Fruit fly (Drosophila melanogaster) whole organism, embryonic: Measurements from ENCODE around the gene Pif1B.

Experiments used
- Antp ChIP-seq: fragments of 200-800 bp; sonication (Bioruptor generic); optimal IDR thresholded peaks from 3 replicates; lab custom pipeline; 2016; ENCODE audit warnings: missing biosample characterization, missing genetic modification characterization
- B-H1 ChIP-seq: fragments of 200-800 bp; sonication (Bioruptor generic); IDR thresholded peaks from 3 replicates; pipeline ENCODE4 v1.3.6; 2022; ENCODE audit warnings: missing biosample characterization, missing genetic modification characterization
- BtbVII ChIP-seq: fragments of 200-800 bp; sonication (Bioruptor generic); optimal IDR thresholded peaks from 3 replicates; lab custom pipeline; 2017; ENCODE audit warnings: missing biosample characterization, mild to moderate bottlenecking, missing genetic modification characterization
- CG10979 ChIP-seq: fragments of 200-800 bp; sonication (Bioruptor generic); optimal IDR thresholded peaks from 2 replicates; lab custom pipeline; 2018; ENCODE audit warnings: missing biosample characterization, mild to moderate bottlenecking, missing genetic modification characterization, moderate library complexity
- CG11723 ChIP-seq: fragments of 200-800 bp; sonication (Bioruptor generic); optimal IDR thresholded peaks from 2 replicates; lab custom pipeline; 2017; ENCODE audit warnings: missing biosample characterization, mild to moderate bottlenecking, missing genetic modification characterization
- CG15601 ChIP-seq: fragments of 200-800 bp; sonication (Bioruptor generic); optimal IDR thresholded peaks from 3 replicates; lab custom pipeline; 2019; ENCODE audit warnings: missing biosample characterization, mild to moderate bottlenecking, missing genetic modification characterization, moderate library complexity
- CG1602 ChIP-seq: fragments of 200-800 bp; sonication (Bioruptor generic); optimal IDR thresholded peaks from 3 replicates; lab custom pipeline; 2016; ENCODE audit warnings: missing biosample characterization, missing genetic modification characterization
- CG17385 ChIP-seq: fragments of 200-800 bp; sonication (Bioruptor generic); optimal IDR thresholded peaks from 3 replicates; lab custom pipeline; 2018; ENCODE audit warnings: missing biosample characterization, mild to moderate bottlenecking, missing genetic modification characterization
- CG1792 ChIP-seq: fragments of 200-800 bp; sonication (Bioruptor generic); optimal IDR thresholded peaks from 2 replicates; lab custom pipeline; 2016; ENCODE audit warnings: missing biosample characterization, missing genetic modification characterization
- CG18619 ChIP-seq: fragments of 200-800 bp; sonication (Bioruptor generic); optimal IDR thresholded peaks from 3 replicates; lab custom pipeline; 2017; ENCODE audit warnings: missing biosample characterization, mild to moderate bottlenecking, missing genetic modification characterization
- CG2199 ChIP-seq: fragments of 200-800 bp; sonication (Bioruptor generic); IDR thresholded peaks from 3 replicates; pipeline ENCODE4 v1.3.6; 2022; ENCODE audit warnings: missing biosample characterization, missing genetic modification characterization
- CG32532 ChIP-seq: fragments of 200-800 bp; sonication (Bioruptor generic); IDR thresholded peaks from 2 replicates; pipeline ENCODE4 v1.3.6; 2022; ENCODE audit warnings: missing biosample characterization, missing genetic modification characterization
- CG32772 ChIP-seq: fragments of 200-800 bp; sonication (Bioruptor generic); IDR thresholded peaks from 2 replicates; pipeline ENCODE4 v1.3.6; 2022; ENCODE audit warnings: missing biosample characterization, missing genetic modification characterization
- CG33557 ChIP-seq: fragments of 200-800 bp; sonication (Bioruptor generic); optimal IDR thresholded peaks from 2 replicates; lab custom pipeline; 2019; ENCODE audit warnings: missing biosample characterization, mild to moderate bottlenecking, missing genetic modification characterization, moderate library complexity
- CG4360 ChIP-seq: fragments of 200-800 bp; sonication (Bioruptor generic); IDR thresholded peaks from 2 replicates; pipeline ENCODE4 v1.3.6; 2022; ENCODE audit warnings: missing biosample characterization, missing genetic modification characterization
- CG6175 ChIP-seq: fragments of 200-800 bp; sonication (Bioruptor generic); IDR thresholded peaks from 3 replicates; pipeline ENCODE4 v1.3.6; 2022; ENCODE audit warnings: missing biosample characterization, missing genetic modification characterization
- CG7963 ChIP-seq: fragments of 200-800 bp; sonication (Bioruptor generic); IDR thresholded peaks from 3 replicates; pipeline ENCODE4 v1.3.6; 2022; ENCODE audit warnings: missing biosample characterization, missing genetic modification characterization; ENCODE audit not compliant: partially characterized antibody
- CG7987 ChIP-seq: fragments of 200-800 bp; sonication (Bioruptor generic); optimal IDR thresholded peaks from 2 replicates; lab custom pipeline; 2018; ENCODE audit warnings: missing biosample characterization, mild to moderate bottlenecking, missing genetic modification characterization, moderate library complexity
- CG8765 ChIP-seq: fragments of 200-800 bp; sonication (Bioruptor generic); IDR thresholded peaks from 2 replicates; pipeline ENCODE4 v1.3.6; 2022; ENCODE audit warnings: missing biosample characterization, missing genetic modification characterization
- CG9797 ChIP-seq: fragments of 200-800 bp; sonication (Bioruptor generic); optimal IDR thresholded peaks from 3 replicates; lab custom pipeline; 2018; ENCODE audit warnings: missing biosample characterization, mild to moderate bottlenecking, missing genetic modification characterization
- Chrac-16 ChIP-seq: fragments of 200-800 bp; sonication (Bioruptor generic); optimal IDR thresholded peaks from 3 replicates; lab custom pipeline; 2016; ENCODE audit warnings: missing biosample characterization, missing genetic modification characterization
- Dfd ChIP-seq, 2 experiments: fragments of >200 bp; optimal IDR thresholded peaks; 2 replicates each; lab custom pipeline; 2017; ENCODE audit warnings: missing biosample characterization in 2 of 2, missing genetic modification characterization in 2 of 2
- Gug ChIP-seq: fragments of 200-800 bp; sonication (Bioruptor generic); IDR thresholded peaks from 4 replicates; pipeline ENCODE4 v1.3.6; 2022; ENCODE audit warnings: missing biosample characterization, missing genetic modification characterization
- Jarid2 ChIP-seq: fragments of 200-800 bp; sonication (Bioruptor generic); optimal IDR thresholded peaks from 3 replicates; lab custom pipeline; 2017; ENCODE audit warnings: mild to moderate bottlenecking, missing biosample characterization, missing genetic modification reagents, missing genetic modification characterization
- Myb ChIP-seq: fragments of 200-800 bp; sonication (Bioruptor generic); optimal IDR thresholded peaks from 2 replicates; lab custom pipeline; 2016; ENCODE audit warnings: missing biosample characterization, missing genetic modification characterization
- NC2β ChIP-seq: fragments of 200-800 bp; sonication (Bioruptor generic); optimal IDR thresholded peaks from 2 replicates; lab custom pipeline; 2016; ENCODE audit warnings: missing biosample characterization, missing genetic modification characterization
- Nf-YA ChIP-seq: fragments of 200-800 bp; sonication (Bioruptor generic); IDR thresholded peaks from 2 replicates; pipeline ENCODE4 v1.3.6; 2022; ENCODE audit warnings: missing biosample characterization, missing genetic modification characterization
- Nf-YB ChIP-seq: fragments of 200-800 bp; sonication (Bioruptor generic); optimal IDR thresholded peaks from 3 replicates; lab custom pipeline; 2019; ENCODE audit warnings: missing biosample characterization, mild to moderate bottlenecking, missing genetic modification characterization, moderate library complexity
- Oli ChIP-seq: fragments of 200-800 bp; sonication (Bioruptor generic); optimal IDR thresholded peaks from 2 replicates; lab custom pipeline; 2018; ENCODE audit warnings: missing biosample characterization, mild to moderate bottlenecking, missing genetic modification characterization, moderate library complexity
- PHDP ChIP-seq: fragments of 200-800 bp; sonication (Bioruptor generic); optimal IDR thresholded peaks from 3 replicates; lab custom pipeline; 2018; ENCODE audit warnings: missing biosample characterization, mild to moderate bottlenecking, missing genetic modification characterization, moderate library complexity
- Sox100B ChIP-seq: fragments of 200-800 bp; sonication (Bioruptor generic); optimal IDR thresholded peaks from 3 replicates; lab custom pipeline; 2018; ENCODE audit warnings: missing biosample characterization, mild to moderate bottlenecking, missing genetic modification characterization
- abd-A ChIP-seq: fragments of 200-800 bp; sonication (Bioruptor generic); optimal IDR thresholded peaks from 3 replicates; lab custom pipeline; 2019; ENCODE audit warnings: missing biosample characterization, mild to moderate bottlenecking, missing genetic modification characterization, moderate library complexity
- aop ChIP-seq: fragments of 200-800 bp; sonication (Bioruptor generic); IDR thresholded peaks from 2 replicates; pipeline ENCODE4 v1.3.6; 2022; ENCODE audit warnings: missing biosample characterization, missing genetic modification characterization
- cad ChIP-seq: fragments of >200 bp; optimal IDR thresholded peaks from 2 replicates; lab custom pipeline; 2017; ENCODE audit warnings: missing biosample characterization, missing genetic modification characterization
- crc ChIP-seq: fragments of 200-800 bp; sonication (Bioruptor generic); optimal IDR thresholded peaks from 2 replicates; lab custom pipeline; 2016; ENCODE audit warnings: missing biosample characterization, missing genetic modification characterization
- en ChIP-seq: fragments of 200-800 bp; sonication (Bioruptor generic); optimal IDR thresholded peaks from 2 replicates; lab custom pipeline; 2016; ENCODE audit warnings: missing biosample characterization, missing genetic modification characterization
- esg ChIP-seq: fragments of 200-800 bp; sonication (Bioruptor generic); conservative IDR thresholded peaks from 2 replicates; pipeline ENCODE4 v1.3.6; 2022; ENCODE audit warnings: missing biosample characterization, missing genetic modification characterization
- gro ChIP-seq: fragments of 200-800 bp; sonication (Bioruptor generic); optimal IDR thresholded peaks from 2 replicates; lab custom pipeline; 2016; ENCODE audit warnings: missing biosample characterization, missing genetic modification characterization
- gt ChIP-seq: fragments of 200-800 bp; sonication (Bioruptor generic); IDR thresholded peaks from 2 replicates; pipeline ENCODE4 v1.3.6; 2022; ENCODE audit warnings: missing biosample characterization, missing genetic modification characterization
- knrl ChIP-seq: fragments of 200-800 bp; sonication (Bioruptor generic); IDR thresholded peaks from 3 replicates; pipeline ENCODE4 v1.3.6; 2022; ENCODE audit warnings: missing biosample characterization, missing genetic modification characterization; ENCODE audit not compliant: partially characterized antibody
- otp ChIP-seq: fragments of 200-800 bp; sonication (Bioruptor generic); IDR thresholded peaks from 3 replicates; pipeline ENCODE4, ENCODE4 v1.3.6; 2022; ENCODE audit warnings: missing biosample characterization, missing genetic modification characterization
- pnt ChIP-seq: fragments of 200-800 bp; sonication (Bioruptor generic); optimal IDR thresholded peaks from 3 replicates; lab custom pipeline; 2016; ENCODE audit warnings: missing biosample characterization, missing genetic modification characterization
- pum ChIP-seq: fragments of 200-800 bp; sonication (Bioruptor generic); optimal IDR thresholded peaks from 2 replicates; lab custom pipeline; 2016; ENCODE audit warnings: missing biosample characterization, missing genetic modification characterization
- rib ChIP-seq: fragments of 200-800 bp; sonication (Bioruptor generic); IDR thresholded peaks from 2 replicates; pipeline ENCODE4 v1.3.6; 2022; ENCODE audit warnings: missing biosample characterization, missing genetic modification characterization
- row ChIP-seq: fragments of 200-800 bp; sonication (Bioruptor generic); IDR thresholded peaks from 3 replicates; pipeline ENCODE4 v1.3.6; 2022; ENCODE audit warnings: missing biosample characterization, missing genetic modification characterization
- run ChIP-seq: fragments of 200-800 bp; sonication (Bioruptor generic); optimal IDR thresholded peaks from 3 replicates; lab custom pipeline; 2018; ENCODE audit warnings: missing biosample characterization, mild to moderate bottlenecking, missing genetic modification characterization
- sr ChIP-seq: fragments of 200-800 bp; sonication (Bioruptor generic); IDR thresholded peaks from 3 replicates; pipeline ENCODE4 v1.3.6; 2022; ENCODE audit warnings: missing biosample characterization, missing genetic modification characterization
- tap ChIP-seq: fragments of 200-800 bp; optimal IDR thresholded peaks from 3 replicates; lab custom pipeline; 2019; ENCODE audit warnings: missing biosample characterization, mild to moderate bottlenecking, missing genetic modification characterization, moderate library complexity
- tin ChIP-seq: fragments of 200-800 bp; sonication (Bioruptor generic); optimal IDR thresholded peaks from 3 replicates; lab custom pipeline; 2016; ENCODE audit warnings: missing biosample characterization, missing genetic modification characterization
- trem ChIP-seq: fragments of 200-800 bp; optimal IDR thresholded peaks from 3 replicates; lab custom pipeline; 2019; ENCODE audit warnings: missing biosample characterization, mild to moderate bottlenecking, missing genetic modification characterization, moderate library complexity
- yki ChIP-seq: fragments of >200 bp; optimal IDR thresholded peaks from 3 replicates; lab custom pipeline; 2018

Pif1B gene

dm6 chr3R:8849373-8850228 lies 48.6 kb upstream of the Pif1B start (continued):
- TF ChIP-seq pum (GFP tag; lab: Kevin White, UChicago) (no peak), Nf-YA (GFP tag; lab: Robert Waterston, UW) (no peak), CG32532 (GFP tag; lab: Robert Waterston, UW) (no peak), Oli (tag; lab: Kevin White, UChicago) (peak; percentile 32), en (no peak), Gug (GFP tag; lab: Robert Waterston, UW) (no peak), Jarid2 (GFP tag; lab: Kevin White, UChicago) (no peak), cad (GFP tag; lab: Kevin White, UChicago) (no peak), tap (tag; lab: Kevin White, UChicago) (peak; percentile 18), CG7987 (GFP tag; lab: Kevin White, UChicago) (no peak), BtbVII (no peak), run (tag; lab: Kevin White, UChicago) (no peak), otp (0 out of 3 replicates have a peak, but pooled peaks have one; percentile 30), NC2β (GFP tag; lab: Kevin White, UChicago) (no peak), crc (GFP tag; lab: Kevin White, UChicago) (no peak), yki (no peak), Sox100B (GFP tag; lab: Kevin White, UChicago) (no peak), PHDP (peak; percentile 21), CG15601 (tag; lab: Kevin White, UChicago) (no peak), CG1602 (peak; percentile 43), Chrac-16 (peak; percentile 34), Myb (no peak), row (GFP tag; lab: Robert Waterston, UW) (peak; percentile 36; the same call in 2 of the 3 replicates), gro (no peak), CG8765 (GFP tag; lab: Robert Waterston, UW) (peak; percentile 26; the same call in 1 of the 2 replicates), CG9797 (GFP tag; lab: Kevin White, UChicago) (no peak), CG17385 (GFP tag; lab: Kevin White, UChicago) (no peak), CG32772 (GFP tag; lab: Robert Waterston, UW) (no peak), B-H1 (no peak; the same call in 2 of the 3 replicates), abd-A (tag; lab: Kevin White, UChicago) (no peak), CG18619 (GFP tag; lab: Kevin White, UChicago) (no peak), CG4360 (GFP tag; lab: Robert Waterston, UW) (no peak), Nf-YB (GFP tag; lab: Kevin White, UChicago) (peak; percentile 1), esg (peak; percentile 29; the same call in 1 of the 2 replicates), CG1792 (GFP tag; lab: Kevin White, UChicago) (no peak), rib (no peak), CG11723 (GFP tag; lab: Kevin White, UChicago) (no peak), trem (peak; percentile 20), CG2199 (GFP tag; lab: Robert Waterston, UW) (peak; percentile 100), sr (no peak), CG7963 (GFP tag; lab: Robert Waterston, UW) (no peak), pnt (GFP tag; lab: Kevin White, UChicago) (no peak), tin (GFP tag; lab: Kevin White, UChicago) (peak; percentile 16), CG33557 (no peak), Antp (no peak), gt (no peak), CG10979 (peak; percentile 59), aop (no peak), Dfd (GFP tag; optimal IDR thresholded peaks at IDR 0.05; lab: Kevin White, UChicago) (no peak), CG6175 (GFP tag; lab: Robert Waterston, UW) (no peak), knrl (GFP tag; lab: Robert Waterston, UW) (no peak)
